Worm (Caenorhabditis elegans): Measurements from ENCODE around the gene alr-1.

DNA sequence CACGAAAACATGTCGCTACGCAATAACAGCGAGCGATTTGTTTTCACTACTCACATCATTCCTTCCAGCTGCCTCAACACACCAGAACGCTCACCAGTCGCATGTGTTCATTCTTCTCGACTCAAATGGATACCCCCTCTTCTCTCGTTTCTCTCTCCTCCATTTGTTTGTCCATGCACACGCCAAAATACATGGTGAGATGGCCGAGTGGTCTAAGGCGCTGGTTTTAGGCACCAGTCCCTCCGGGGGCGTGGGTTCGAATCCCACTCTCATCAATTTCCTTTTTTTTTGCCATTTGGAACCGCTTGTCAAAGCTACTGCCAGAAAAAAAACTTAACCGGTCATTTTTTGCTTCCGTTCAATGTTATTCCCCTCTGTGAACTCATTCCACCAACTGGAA, 29.9 kb downstream of the alr-1 start:
- TF ChIP-seq tbx-2 (tag; optimal IDR thresholded peaks at IDR 0.05) (peak; percentile 80), sox-2 (GFP tag; IDR thresholded peaks at IDR 0.05) (peak; percentile 63), F13H6.1 (tag; optimal IDR thresholded peaks at IDR 0.05) (peak; percentile 59), syd-9 (tag; optimal IDR thresholded peaks at IDR 0.05) (peak; percentile 59), unc-42 (tag; optimal IDR thresholded peaks at IDR 0.05) (peak; percentile 68), ceh-18 (tag; optimal IDR thresholded peaks at IDR 0.05) (peak; percentile 76), elt-2 (tag; optimal IDR thresholded peaks at IDR 0.05) (peak; percentile 83), unc-55 (GFP tag; optimal IDR thresholded peaks at IDR 0.05) (no peak), pha-4 (tag; optimal IDR thresholded peaks at IDR 0.05) (no peak), pqm-1 (tag; optimal IDR thresholded peaks at IDR 0.05) (peak; percentile 47), ceh-45 (GFP tag; IDR thresholded peaks at IDR 0.05) (peak; percentile 63; the same call in 1 of the 2 replicates)

Measured in whole organism, late embryonic.